Worm (Caenorhabditis elegans) whole organism, mixed stage, embryonic: ENCODE data around the gene clec-62.

Experiments
- M03D4.4 ChIP-seq: sonication (generic microtip); optimal IDR thresholded peaks from 2 replicates; lab custom pipeline; 2017; ENCODE audit warnings: mild to moderate bottlenecking, missing genetic modification characterization, missing compliant biosample characterization
- ceh-39 ChIP-seq: fragments of 150-350 bp; optimal IDR thresholded peaks from 2 replicates; lab custom pipeline; 2014; ENCODE audit warnings: missing biosample characterization, missing genetic modification characterization
- elt-3 ChIP-seq: fragments of 150-350 bp; optimal IDR thresholded peaks from 2 replicates; lab custom pipeline; 2014; ENCODE audit warnings: missing biosample characterization, missing genetic modification characterization
- flh-1 ChIP-seq: fragments of 200-800 bp; sonication (Bioruptor generic); optimal IDR thresholded peaks from 2 replicates; lab custom pipeline; 2018; ENCODE audit warnings: mild to moderate bottlenecking, missing genetic modification characterization, moderate library complexity, missing compliant biosample characterization
- lin-32 ChIP-seq: fragments of 200-800 bp; sonication (Bioruptor generic); optimal IDR thresholded peaks from 2 replicates; lab custom pipeline; 2018; ENCODE audit warnings: mild to moderate bottlenecking, missing genetic modification characterization, missing compliant biosample characterization
- nhr-12 ChIP-seq: fragments of 150-350 bp; optimal IDR thresholded peaks from 2 replicates; lab custom pipeline; 2014; ENCODE audit warnings: missing biosample characterization, missing genetic modification characterization
- nhr-28 ChIP-seq: fragments of 150-350 bp; optimal IDR thresholded peaks from 2 replicates; lab custom pipeline; 2014; ENCODE audit warnings: missing biosample characterization, missing genetic modification characterization
- nhr-76 ChIP-seq: sonication (generic microtip); optimal IDR thresholded peaks from 2 replicates; lab custom pipeline; 2017; ENCODE audit warnings: missing biosample characterization, missing genetic modification characterization
- snpc-4 ChIP-seq: fragments of 150-350 bp; optimal IDR thresholded peaks from 2 replicates; lab custom pipeline; 2014; ENCODE audit warnings: missing biosample characterization, missing genetic modification characterization
- unc-62 ChIP-seq: fragments of 150-350 bp; optimal IDR thresholded peaks from 2 replicates; lab custom pipeline; 2014; ENCODE audit warnings: missing biosample characterization, missing genetic modification reagents, missing genetic modification characterization
- zip-8 ChIP-seq: fragments of 150-350 bp; optimal IDR thresholded peaks from 2 replicates; lab custom pipeline; 2014; ENCODE audit warnings: missing biosample characterization, missing genetic modification characterization
- ztf-11 ChIP-seq: fragments of 150-350 bp; optimal IDR thresholded peaks from 2 replicates; lab custom pipeline; 2014; ENCODE audit warnings: missing biosample characterization, missing genetic modification characterization

ce11 chrII:12897942-12898341, 3.0 kb upstream of the clec-62 start, which contains the start of gene clec-64:
- TF ChIP-seq snpc-4 (tag; lab: Kevin White, UChicago) (no peak), flh-1 (no peak), elt-3 (tag; lab: Kevin White, UChicago) (no peak), lin-32 (GFP tag; lab: Kevin White, UChicago) (no peak), nhr-12 (no peak), nhr-76 (no peak), ztf-11 (tag; lab: Kevin White, UChicago) (no peak), nhr-28 (tag; lab: Kevin White, UChicago) (no peak), ceh-39 (no peak), zip-8 (no peak), M03D4.4 (tag; lab: Kevin White, UChicago) (no peak), unc-62 (GFP tag; lab: Kevin White, UChicago) (no peak)
